Worm (Caenorhabditis elegans) whole organism, late embryonic: ENCODE measurements around the gene nep-2.

Experiments used
- ama-1 ChIP-seq: fragments of 150-350 bp; optimal IDR thresholded peaks from 2 replicates; lab custom pipeline; 2014
- hlh-30 ChIP-seq: sonication (generic microtip); optimal IDR thresholded peaks from 2 replicates; lab custom pipeline; 2017; ENCODE audit warnings: antibody characterized with exemption, missing genetic modification characterization, missing compliant biosample characterization; ENCODE audit not compliant: insufficient read depth
- pag-3 ChIP-seq: sonication (generic microtip); optimal IDR thresholded peaks from 2 replicates; lab custom pipeline; 2016; ENCODE audit warnings: missing compliant biosample characterization, missing genetic modification characterization, borderline replicate concordance
- zip-5 ChIP-seq: sonication (generic microtip); optimal IDR thresholded peaks from 2 replicates; lab custom pipeline; 2016; ENCODE audit warnings: missing genetic modification characterization, missing compliant biosample characterization

DNA sequence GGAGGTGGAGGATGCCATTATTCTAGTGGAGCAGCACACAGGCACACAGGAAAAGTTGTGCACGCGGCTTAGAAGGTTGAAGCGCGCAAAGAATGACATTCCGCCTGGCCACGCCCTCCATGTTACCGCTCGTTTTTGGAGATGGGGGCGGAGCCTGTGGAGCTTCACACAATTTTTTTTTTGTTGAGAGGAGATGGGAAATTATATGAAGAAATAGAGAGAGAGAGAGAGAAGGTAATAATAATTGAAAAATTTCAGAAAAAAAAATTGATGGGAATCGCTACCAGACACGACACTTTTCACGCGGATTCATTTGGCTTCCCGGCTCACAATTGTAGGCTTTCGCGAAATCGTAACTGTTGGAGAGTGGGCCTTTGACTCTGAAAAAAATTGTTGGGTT is 8.2 kb downstream of the nep-2 start, which contains the start of gene T05A8.3:
- TF ChIP-seq ama-1 (lab: Kevin White, UChicago) (no peak), pag-3 (tag; lab: Kevin White, UChicago) (no peak), zip-5 (no peak), hlh-30 (tag; lab: Kevin White, UChicago) (no peak)
